Fruit fly (Drosophila melanogaster) whole organism, pupa: Measurements from ENCODE around the gene CG13299.
A peak's percentile ranks its signal among the peaks of the same experiment; 100 is the strongest.

ENCODE experiments used
- CG14655 ChIP-seq: fragments of 200-800 bp; sonication (Bioruptor generic); optimal IDR thresholded peaks from 3 replicates; lab custom pipeline; 2017; ENCODE audit warnings: mild to moderate bottlenecking, missing biosample characterization, missing genetic modification reagents, missing genetic modification characterization
- CG8159 ChIP-seq: fragments of 200-800 bp; sonication (Bioruptor generic); optimal IDR thresholded peaks from 3 replicates; lab custom pipeline; 2018; ENCODE audit warnings: missing biosample characterization, mild to moderate bottlenecking, missing genetic modification characterization, moderate library complexity
- CG9948 ChIP-seq: fragments of 200-800 bp; sonication (Bioruptor generic); optimal IDR thresholded peaks from 2 replicates; lab custom pipeline; 2018; ENCODE audit warnings: missing biosample characterization, mild to moderate bottlenecking, missing genetic modification characterization, moderate library complexity
- EcR ChIP-seq: fragments of 200-800 bp; sonication (Bioruptor generic); optimal IDR thresholded peaks from 3 replicates; lab custom pipeline; 2019; ENCODE audit warnings: missing biosample characterization, missing genetic modification characterization, mild to moderate bottlenecking, moderate library complexity, missing genetic modification reagents
- Pif1A ChIP-seq: fragments of 200-800 bp; sonication (Bioruptor generic); optimal IDR thresholded peaks from 3 replicates; lab custom pipeline; 2016; ENCODE audit warnings: missing biosample characterization, missing genetic modification characterization
- Pif1B ChIP-seq: fragments of 200-800 bp; sonication (Bioruptor generic); optimal IDR thresholded peaks from 3 replicates; lab custom pipeline; 2016; ENCODE audit warnings: missing biosample characterization, missing genetic modification characterization
- fd96Ca ChIP-seq: fragments of 200-800 bp; sonication (Bioruptor generic); IDR thresholded peaks from 3 replicates; pipeline ENCODE4 v1.3.6; 2022; ENCODE audit warnings: missing biosample characterization, missing genetic modification characterization
- gl ChIP-seq: fragments of 200-800 bp; sonication (Bioruptor generic); optimal IDR thresholded peaks from 2 replicates; lab custom pipeline; 2018; ENCODE audit warnings: missing biosample characterization, mild to moderate bottlenecking, missing genetic modification characterization

- TF ChIP-seq EcR (GFP tag; lab: Kevin White, UChicago), result peak; percentile 14
- no peak for TF ChIP-seq CG14655
- no peak for TF ChIP-seq gl (tag; lab: Kevin White, UChicago)
- TF ChIP-seq fd96Ca (GFP tag; lab: Robert Waterston, UW), result 0 out of 3 replicates have a peak, but pooled peaks have one; percentile 15
- TF ChIP-seq CG9948, result no peak
- no peak for TF ChIP-seq CG8159 (tag; lab: Kevin White, UChicago)
- no peak for TF ChIP-seq Pif1A (GFP tag; lab: Kevin White, UChicago)
- no peak for TF ChIP-seq Pif1B (GFP tag; lab: Kevin White, UChicago)
Measured at dm6 chr3L:6217806-6218205, 14.4 kb downstream of the CG13299 start, which contains the start of gene LanA.
